Worm (Caenorhabditis elegans) whole organism, L4/young adult: ENCODE measurements around the gene nasp-1.

ENCODE experiments used
- dao-5 ChIP-seq: sonication (generic microtip); optimal IDR thresholded peaks from 2 replicates; lab custom pipeline; 2016; ENCODE audit warnings: missing genotype, missing genetic modification characterization, moderate library complexity, missing compliant biosample characterization
- him-1 ChIP-seq: sonication (generic microtip); optimal IDR thresholded peaks from 2 replicates; lab custom pipeline; 2016; ENCODE audit warnings: missing genotype, missing genetic modification reagents, missing genetic modification characterization, missing compliant biosample characterization

- TF ChIP-seq him-1 (tag; lab: Kevin White, UChicago) (no peak), dao-5 (no peak)
Observed at ce11 chrII:11156160-11156559, 49.7 kb downstream of the nasp-1 start.
